Fruit fly (Drosophila melanogaster): ENCODE data around the gene CG3117.

CG3117 gene

DNA sequence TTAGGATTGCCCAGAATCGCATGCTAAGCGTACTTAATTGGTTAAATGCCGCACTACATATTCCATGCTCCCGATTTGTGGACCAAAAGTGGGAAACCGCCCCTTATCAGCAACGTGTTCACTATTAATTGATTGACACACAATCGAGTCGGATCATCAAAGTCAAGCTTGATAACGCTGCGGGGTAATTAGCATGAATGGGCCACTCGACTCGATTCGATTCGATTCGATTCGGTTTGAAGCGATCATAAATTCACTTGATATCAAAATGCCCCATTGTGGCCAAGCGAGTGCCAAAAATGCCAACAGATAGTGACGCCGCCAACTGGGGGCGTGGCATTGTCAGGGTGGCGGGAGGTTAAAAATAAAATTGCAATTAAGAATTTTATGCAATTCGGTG, 39.4 kb downstream of the CG3117 start:
- TF ChIP-seq usp (GFP tag; optimal IDR thresholded peaks at IDR 0.05) (no peak), pan (optimal IDR thresholded peaks at IDR 0.05) (no peak), CG8478 (optimal IDR thresholded peaks at IDR 0.05) (no peak), psq (optimal IDR thresholded peaks at IDR 0.05) (no peak), Dll (optimal IDR thresholded peaks at IDR 0.05) (no peak), EcR (GFP tag; optimal IDR thresholded peaks at IDR 0.05) (no peak)

DNA sequence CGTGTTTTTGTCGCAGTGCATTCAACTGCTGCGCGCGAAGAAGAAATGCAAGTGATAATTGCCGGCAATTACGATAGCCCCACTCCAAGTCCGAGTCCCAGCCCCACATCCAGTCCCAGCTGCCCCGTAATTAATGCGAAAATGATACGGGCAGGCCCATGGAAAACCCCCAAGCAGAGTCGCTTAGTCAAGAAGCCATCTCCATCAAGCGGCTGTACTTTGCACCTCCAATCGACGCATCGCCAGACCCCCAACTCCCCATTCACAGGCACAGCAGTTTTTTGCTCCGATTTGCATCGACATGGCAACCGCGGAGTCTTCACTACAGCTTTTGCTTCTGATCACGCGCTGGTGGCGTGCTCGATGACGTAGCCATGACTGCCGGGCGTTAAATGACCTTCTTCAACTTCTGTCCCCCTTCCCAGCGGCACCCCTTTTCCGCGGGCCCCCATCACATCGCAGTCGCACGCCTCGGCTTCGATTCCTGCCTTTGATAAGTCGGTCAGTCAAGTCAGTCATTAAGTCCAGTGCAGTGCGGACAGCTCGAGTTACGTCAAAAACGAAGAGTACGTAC, 40.7 kb downstream of the CG3117 start:
- TF ChIP-seq usp (GFP tag; optimal IDR thresholded peaks at IDR 0.05) (no peak), pan (optimal IDR thresholded peaks at IDR 0.05) (no peak), CG8478 (optimal IDR thresholded peaks at IDR 0.05) (no peak), Dll (optimal IDR thresholded peaks at IDR 0.05) (peak; percentile 49)

- TF ChIP-seq Dll (optimal IDR thresholded peaks at IDR 0.05) (peak; percentile 8), usp (GFP tag; optimal IDR thresholded peaks at IDR 0.05) (no peak)
Measured at dm6 chr2L:2804634-2805311, 42.2 kb downstream of the CG3117 start, which contains the start of gene daw. Gene daw, plus strand, starts transcription at chr2L:2805261.

DNA sequence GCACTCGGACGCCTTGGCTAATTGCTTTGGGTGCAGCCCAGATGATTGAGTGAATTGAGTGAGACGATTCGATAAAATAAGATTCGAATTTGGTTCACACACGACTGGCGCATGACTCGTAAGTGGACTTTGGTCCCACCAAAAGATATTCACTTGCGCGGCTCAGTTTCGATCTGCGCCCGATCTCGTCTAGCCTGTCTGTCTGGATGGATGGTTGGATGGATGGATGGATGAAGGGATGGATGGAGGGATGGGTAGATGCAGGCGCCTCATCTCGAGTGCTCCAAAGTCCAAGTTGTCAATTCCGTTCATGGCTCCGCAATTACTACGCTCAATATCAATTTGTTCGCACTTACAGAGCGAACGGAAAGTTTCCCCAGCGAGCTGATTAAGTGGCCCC, 44.5 kb downstream of the CG3117 start:
- TF ChIP-seq pan (optimal IDR thresholded peaks at IDR 0.05): no peak
- TF ChIP-seq usp (GFP tag; optimal IDR thresholded peaks at IDR 0.05): no peak
- no peak for TF ChIP-seq EcR (GFP tag; optimal IDR thresholded peaks at IDR 0.05)
- TF ChIP-seq Dll (optimal IDR thresholded peaks at IDR 0.05): no peak

dm6 chr2L:2800956-2801776, 45.8 kb downstream of the CG3117 start:
- TF ChIP-seq EcR (GFP tag; optimal IDR thresholded peaks at IDR 0.05) (no peak), usp (GFP tag; optimal IDR thresholded peaks at IDR 0.05) (no peak), pan (optimal IDR thresholded peaks at IDR 0.05) (no peak), psq (optimal IDR thresholded peaks at IDR 0.05) (no peak)

DNA sequence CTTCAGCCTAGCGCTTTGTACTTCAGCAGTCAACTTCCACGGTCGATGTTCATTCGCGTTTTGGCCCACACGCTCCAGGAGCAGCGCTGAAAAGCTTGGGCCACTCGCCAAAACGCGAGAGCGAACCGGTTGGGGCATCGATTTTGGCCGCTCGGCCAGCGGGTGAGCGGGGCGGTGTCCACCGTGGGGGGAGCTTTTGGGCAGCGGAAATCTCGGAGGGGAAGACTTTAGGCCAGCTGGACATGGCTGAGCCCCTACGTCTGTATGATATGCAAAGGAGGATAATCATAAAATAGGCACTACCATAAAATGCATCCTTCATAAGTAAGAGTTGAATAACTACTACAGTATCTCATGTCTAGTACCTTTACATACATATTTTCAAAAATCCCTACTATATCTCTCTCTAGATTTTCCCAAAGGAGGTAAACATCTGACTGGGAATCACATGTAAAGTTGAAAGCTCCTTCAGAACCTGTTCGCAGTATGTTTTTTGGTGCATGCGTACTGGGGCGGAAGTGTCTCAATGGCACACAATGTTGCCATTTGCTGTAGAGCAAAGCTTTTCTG, 47.0 kb downstream of the CG3117 start, which contains the start of gene Syt1:
Gene Syt1 (minus strand): TSS at position 71 of the 570 bp plus-strand sequence.
- no peak for TF ChIP-seq Dll (optimal IDR thresholded peaks at IDR 0.05)
- TF ChIP-seq EcR (GFP tag; optimal IDR thresholded peaks at IDR 0.05): no peak
- TF ChIP-seq usp (GFP tag; optimal IDR thresholded peaks at IDR 0.05): no peak
- no peak for TF ChIP-seq psq (optimal IDR thresholded peaks at IDR 0.05)
- no peak for TF ChIP-seq CG8478 (optimal IDR thresholded peaks at IDR 0.05)
- TF ChIP-seq pan (optimal IDR thresholded peaks at IDR 0.05): no peak

- TF ChIP-seq Dll (optimal IDR thresholded peaks at IDR 0.05): no peak
- no peak for TF ChIP-seq pan (optimal IDR thresholded peaks at IDR 0.05)
- TF ChIP-seq EcR (GFP tag; optimal IDR thresholded peaks at IDR 0.05): no peak
- TF ChIP-seq usp (GFP tag; optimal IDR thresholded peaks at IDR 0.05): no peak
- TF ChIP-seq psq (optimal IDR thresholded peaks at IDR 0.05): no peak
Measured at dm6 chr2L:2797186-2797585, 49.8 kb downstream of the CG3117 start.

Measured in whole organism.